Worm (Caenorhabditis elegans) whole organism, L3 larva: ENCODE results near the gene F53E10.1.
A peak's percentile ranks its signal among the peaks of the same experiment; 100 is the strongest.

Experiments used
- R02D3.7 ChIP-seq: fragments of 150-350 bp; optimal IDR thresholded peaks from 2 replicates; lab custom pipeline; 2014; ENCODE audit warnings: missing biosample characterization, missing genetic modification characterization
- ZK546.5 ChIP-seq: sonication (generic microtip); optimal IDR thresholded peaks from 2 replicates; lab custom pipeline; 2017; ENCODE audit warnings: missing biosample characterization, missing genetic modification characterization
- aly-2 ChIP-seq: fragments of 150-350 bp; optimal IDR thresholded peaks from 2 replicates; lab custom pipeline; 2014; ENCODE audit warnings: missing biosample characterization, missing genetic modification characterization
- ama-1 ChIP-seq: fragments of 150-350 bp; optimal IDR thresholded peaks from 2 replicates; lab custom pipeline; 2018
- ceh-16 ChIP-seq: sonication (generic microtip); optimal IDR thresholded peaks from 2 replicates; lab custom pipeline; 2017; ENCODE audit warnings: missing biosample characterization, missing genetic modification characterization
- ceh-28 ChIP-seq: fragments of 150-350 bp; optimal IDR thresholded peaks from 2 replicates; lab custom pipeline; 2014; ENCODE audit warnings: missing biosample characterization, missing genetic modification reagents, missing genetic modification characterization
- daf-12 ChIP-seq: fragments of 150-350 bp; optimal IDR thresholded peaks from 2 replicates; lab custom pipeline; 2014; ENCODE audit warnings: missing biosample characterization, missing genetic modification reagents, missing genetic modification characterization
- egl-27 ChIP-seq: sonication (generic microtip); optimal IDR thresholded peaks from 4 replicates; lab custom pipeline; 2017; ENCODE audit warnings: missing biosample characterization, missing genetic modification reagents, missing genetic modification characterization
- elt-1 ChIP-seq: fragments of 150-350 bp; optimal IDR thresholded peaks from 2 replicates; lab custom pipeline; 2014; ENCODE audit warnings: missing biosample characterization, missing genetic modification characterization
- eor-1 ChIP-seq, 2 experiments: fragments of 150-350 bp; optimal IDR thresholded peaks; 2 replicates each; lab custom pipeline; 2014 to 2018; ENCODE audit warnings: missing biosample characterization in 2 of 2, missing genetic modification characterization in 2 of 2
- fkh-10 ChIP-seq: sonication (generic microtip); optimal IDR thresholded peaks from 2 replicates; lab custom pipeline; 2017; ENCODE audit warnings: missing biosample characterization, missing genetic modification reagents, missing genetic modification characterization
- fkh-2 ChIP-seq: fragments of 150-350 bp; optimal IDR thresholded peaks from 2 replicates; lab custom pipeline; 2014; ENCODE audit warnings: missing biosample characterization, missing genetic modification reagents, missing genetic modification characterization
- fos-1 ChIP-seq: fragments of 150-350 bp; optimal IDR thresholded peaks from 2 replicates; lab custom pipeline; 2014; ENCODE audit warnings: missing biosample characterization, missing genetic modification characterization
- jun-1 ChIP-seq: fragments of 150-350 bp; optimal IDR thresholded peaks from 2 replicates; lab custom pipeline; 2014; ENCODE audit warnings: missing biosample characterization, missing genetic modification reagents, missing genetic modification characterization
- lin-15B ChIP-seq: fragments of 150-350 bp; optimal IDR thresholded peaks from 2 replicates; lab custom pipeline; 2014; ENCODE audit warnings: missing biosample characterization, missing genetic modification characterization
- lin-39 ChIP-seq: fragments of 150-350 bp; optimal IDR thresholded peaks from 2 replicates; lab custom pipeline; 2018; ENCODE audit warnings: missing biosample characterization, missing genetic modification reagents, missing genetic modification characterization
- lsy-12 ChIP-seq: sonication (generic microtip); optimal IDR thresholded peaks from 2 replicates; lab custom pipeline; 2016; ENCODE audit warnings: mild to moderate bottlenecking, missing genetic modification characterization, missing compliant biosample characterization
- mdl-1 ChIP-seq: fragments of 150-350 bp; optimal IDR thresholded peaks from 2 replicates; lab custom pipeline; 2014; ENCODE audit warnings: missing biosample characterization, missing genetic modification characterization
- mml-1 ChIP-seq: fragments of 150-350 bp; sonication (generic microtip); optimal IDR thresholded peaks from 3 replicates; lab custom pipeline; 2014; ENCODE audit warnings: missing biosample characterization, missing genetic modification characterization
- nfya-1 ChIP-seq: sonication (generic microtip); optimal IDR thresholded peaks from 2 replicates; lab custom pipeline; 2017; ENCODE audit warnings: missing genetic modification characterization, mild to moderate bottlenecking, missing compliant biosample characterization, antibody characterized with exemption, moderate library complexity; ENCODE audit not compliant: insufficient read depth
- nhr-12 ChIP-seq: fragments of 150-350 bp; optimal IDR thresholded peaks from 2 replicates; lab custom pipeline; 2014; ENCODE audit warnings: missing biosample characterization, missing genetic modification characterization
- nhr-23 ChIP-seq: fragments of 150-350 bp; optimal IDR thresholded peaks from 2 replicates; lab custom pipeline; 2014; ENCODE audit warnings: missing biosample characterization, missing genetic modification reagents, missing genetic modification characterization
- nhr-43 ChIP-seq: sonication (generic microtip); optimal IDR thresholded peaks from 2 replicates; lab custom pipeline; 2016; ENCODE audit warnings: mild to moderate bottlenecking, missing genetic modification characterization, missing compliant biosample characterization; ENCODE audit not compliant: poor library complexity, severe bottlenecking
- nhr-76 ChIP-seq: fragments of 150-350 bp; sonication (generic microtip); optimal IDR thresholded peaks from 5 replicates; lab custom pipeline; 2014; ENCODE audit warnings: missing biosample characterization, missing genetic modification characterization
- nhr-77 ChIP-seq: fragments of 150-350 bp; optimal IDR thresholded peaks from 2 replicates; lab custom pipeline; 2014; ENCODE audit warnings: missing biosample characterization, missing genetic modification characterization
- pha-4 ChIP-seq: fragments of 150-350 bp; optimal IDR thresholded peaks from 2 replicates; lab custom pipeline; 2014; ENCODE audit warnings: missing biosample characterization, missing genetic modification reagents, missing genetic modification characterization
- pqm-1 ChIP-seq: fragments of 150-350 bp; optimal IDR thresholded peaks from 2 replicates; lab custom pipeline; 2017; ENCODE audit warnings: missing biosample characterization, missing genetic modification characterization, inconsistent platforms
- sea-2 ChIP-seq: fragments of 150-350 bp; sonication (generic microtip); optimal IDR thresholded peaks from 4 replicates; lab custom pipeline; 2014; ENCODE audit warnings: missing biosample characterization, missing genetic modification reagents, missing genetic modification characterization
- skn-1 ChIP-seq: fragments of 150-350 bp; optimal IDR thresholded peaks from 2 replicates; lab custom pipeline; 2014; ENCODE audit warnings: missing biosample characterization, missing genetic modification characterization
- snpc-4 ChIP-seq: fragments of 150-350 bp; optimal IDR thresholded peaks from 2 replicates; lab custom pipeline; 2014; ENCODE audit warnings: missing biosample characterization, missing genetic modification characterization
- unc-39 ChIP-seq: sonication (generic microtip); optimal IDR thresholded peaks from 4 replicates; lab custom pipeline; 2017; ENCODE audit warnings: missing biosample characterization, missing genetic modification characterization
- zag-1 ChIP-seq: fragments of 150-350 bp; optimal IDR thresholded peaks from 2 replicates; lab custom pipeline; 2014; ENCODE audit warnings: missing biosample characterization, missing genetic modification characterization
- ztf-11 ChIP-seq: fragments of 150-350 bp; optimal IDR thresholded peaks from 2 replicates; lab custom pipeline; 2014; ENCODE audit warnings: missing biosample characterization, missing genetic modification characterization
- ztf-4 ChIP-seq: fragments of 150-350 bp; optimal IDR thresholded peaks from 2 replicates; lab custom pipeline; 2014; ENCODE audit warnings: missing biosample characterization, missing genetic modification characterization

F53E10.1 gene

DNA sequence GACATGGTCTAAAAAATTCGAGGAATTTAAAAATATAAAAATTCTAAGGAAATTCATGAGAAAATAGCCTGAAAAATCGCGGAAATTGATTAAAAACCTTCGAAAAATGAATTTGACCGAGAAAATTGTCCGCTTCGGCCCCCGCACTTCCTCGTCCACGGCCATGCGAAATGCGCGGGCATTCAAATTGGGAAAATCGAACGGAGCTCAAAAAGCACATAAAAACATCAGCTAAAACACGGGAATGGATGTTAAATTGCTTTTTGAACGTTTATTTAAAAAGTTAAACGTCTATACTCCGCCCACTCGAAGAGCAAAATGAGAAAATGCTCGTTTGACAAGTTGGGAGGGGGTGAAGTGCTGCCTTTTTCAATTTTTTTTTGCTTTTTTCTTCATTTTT is 12.1 kb upstream of the F53E10.1 start, which contains the start of gene F53E10.6:
Gene F53E10.6 (minus strand): TSS at position 8 of the 400 bp plus-strand sequence.
- TF ChIP-seq egl-27, result no peak
- TF ChIP-seq mml-1, result no peak
- TF ChIP-seq fos-1 (tag; lab: Kevin White, UChicago), result no peak
- TF ChIP-seq lin-15B (tag; lab: Kevin White, UChicago), result peak; percentile 47
- no peak for TF ChIP-seq pqm-1 (tag; lab: Kevin White, UChicago)
- no peak for TF ChIP-seq pha-4 (tag; lab: Kevin White, UChicago)
- peak; percentile 3 for TF ChIP-seq nhr-23
- peak; percentile 42 for TF ChIP-seq nfya-1 (tag; lab: Kevin White, UChicago)
- no peak for TF ChIP-seq nhr-43 (tag; lab: Kevin White, UChicago)
- no peak for TF ChIP-seq fkh-2 (tag; lab: Kevin White, UChicago)
- no peak for TF ChIP-seq sea-2 (GFP tag; lab: Kevin White, UChicago)
- TF ChIP-seq, all 47 proteins: peak for 3

DNA sequence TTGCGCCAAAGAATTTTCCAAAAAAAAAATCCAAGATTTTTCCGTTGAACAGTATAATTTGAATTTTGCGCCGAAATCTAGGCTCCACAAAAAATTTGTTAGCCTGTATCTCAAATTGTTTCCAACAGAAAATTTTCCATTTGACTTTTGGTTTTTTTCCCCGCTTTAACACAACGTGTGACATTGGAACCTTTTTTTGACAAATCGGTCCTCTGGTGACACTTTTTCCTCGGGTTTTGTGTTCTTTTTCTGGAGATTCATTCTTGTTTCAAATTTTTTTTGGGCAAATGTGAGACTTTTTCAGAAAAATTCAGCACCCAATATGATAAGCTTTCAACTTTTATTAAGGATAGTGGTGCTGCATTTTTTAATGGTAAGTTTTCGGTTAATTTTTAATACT is 6.8 kb upstream of the F53E10.1 start, which contains the start of gene acr-17:
Gene acr-17 (plus strand): TSS at position 301 of the 400 bp plus-strand sequence.
- TF ChIP-seq nhr-43 (tag; lab: Kevin White, UChicago) (no peak), fkh-2 (tag; lab: Kevin White, UChicago) (no peak), sea-2 (GFP tag; lab: Kevin White, UChicago) (no peak), mml-1 (no peak), zag-1 (tag; lab: Kevin White, UChicago) (no peak), ZK546.5 (tag; lab: Kevin White, UChicago) (no peak), ama-1 (lab: Kevin White, UChicago) (no peak), mdl-1 (no peak)

DNA sequence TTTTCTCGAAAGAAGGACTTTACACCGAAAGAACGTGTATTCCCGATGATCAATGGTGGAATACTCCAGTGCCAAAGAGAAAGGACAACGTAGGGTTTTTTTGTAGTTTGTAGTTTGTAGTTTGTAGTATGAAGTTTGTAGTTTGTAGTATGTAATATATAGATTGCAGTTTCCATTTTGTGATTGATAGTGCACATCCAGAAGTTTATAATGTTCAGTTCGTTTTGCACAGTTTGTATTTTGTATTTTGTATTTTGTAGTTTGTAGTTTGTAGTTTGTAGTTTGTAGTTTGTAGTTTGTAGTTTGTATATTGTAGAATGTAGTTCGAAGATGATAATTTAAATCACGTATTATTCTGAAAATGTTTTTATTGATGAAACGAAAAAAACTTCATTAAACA is 2.4 kb downstream of the F53E10.1 start:
- no peak for TF ChIP-seq daf-12 (tag; lab: Kevin White, UChicago)
- TF ChIP-seq nhr-12, result no peak
- TF ChIP-seq aly-2 (tag; lab: Kevin White, UChicago), result no peak
- TF ChIP-seq pqm-1 (tag; lab: Kevin White, UChicago), result no peak
- TF ChIP-seq lin-15B (tag; lab: Kevin White, UChicago), result no peak
- TF ChIP-seq ztf-4 (tag; lab: Kevin White, UChicago), result no peak
- no peak for TF ChIP-seq jun-1 (tag; lab: Kevin White, UChicago)
- no peak for TF ChIP-seq eor-1 (tag; optimal IDR thresholded peaks at IDR 0.05; lab: Kevin White, UChicago)
- TF ChIP-seq nhr-77 (tag; lab: Kevin White, UChicago), result no peak
- no peak for TF ChIP-seq lin-39 (tag; lab: Kevin White, UChicago)

DNA sequence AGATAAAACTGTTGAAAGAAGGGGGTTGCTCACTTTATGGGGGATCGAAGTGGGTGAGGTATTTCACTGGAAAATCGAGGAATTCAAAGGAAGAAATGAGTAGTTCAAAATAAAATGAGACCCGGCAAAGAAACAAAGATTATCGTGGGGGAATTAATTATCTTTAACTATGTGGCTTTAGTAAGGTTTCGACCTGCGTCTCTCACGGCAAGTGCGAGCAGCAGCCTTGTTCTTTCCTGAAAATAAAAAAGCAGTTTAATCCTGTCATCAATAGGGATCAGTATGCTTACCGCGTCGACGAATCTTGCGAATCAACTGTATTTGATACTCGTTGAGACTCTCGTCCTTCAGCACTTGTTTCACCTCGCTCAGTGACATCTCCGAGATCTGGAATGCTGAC is 6.8 kb downstream of the F53E10.1 start, which contains the start of gene srh-271:
Gene srh-271 (minus strand): TSS at position 101 of the 400 bp plus-strand sequence.
- TF ChIP-seq lin-15B (tag; lab: Kevin White, UChicago) (no peak), fos-1 (tag; lab: Kevin White, UChicago) (no peak), elt-1 (tag; lab: Kevin White, UChicago) (no peak), skn-1 (tag; lab: Kevin White, UChicago) (no peak), nhr-76 (tag; lab: Kevin White, UChicago) (no peak), R02D3.7 (tag; lab: Kevin White, UChicago) (no peak), ceh-28 (no peak), mdl-1 (no peak), lsy-12 (no peak), pha-4 (tag; lab: Kevin White, UChicago) (no peak), unc-39 (tag; lab: Kevin White, UChicago) (no peak), fkh-10 (no peak)

DNA sequence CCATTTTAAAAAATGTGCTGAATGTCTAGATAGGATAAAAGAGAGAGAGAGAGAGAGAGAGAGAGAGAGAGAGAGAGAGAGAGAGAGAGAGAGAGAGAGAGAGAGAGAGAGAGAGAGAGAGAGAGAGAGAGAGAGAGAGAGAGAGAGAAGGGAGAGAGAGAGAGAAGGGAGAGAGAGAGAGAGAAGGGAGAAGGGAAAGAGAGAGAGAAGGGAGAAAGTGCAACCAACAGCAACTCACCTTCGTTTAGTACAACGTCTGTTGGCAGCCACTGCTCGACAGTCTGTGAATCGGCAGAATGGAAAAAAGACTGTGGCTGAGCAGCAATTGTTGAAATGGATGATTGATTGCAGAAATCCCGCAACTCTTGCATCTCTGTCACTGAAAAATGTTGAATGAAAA is 8.7 kb downstream of the F53E10.1 start:
- TF ChIP-seq snpc-4, result no peak
- TF ChIP-seq ztf-11 (tag; lab: Kevin White, UChicago), result no peak
- no peak for TF ChIP-seq ceh-16 (tag; lab: Kevin White, UChicago)
- no peak for TF ChIP-seq mdl-1
- no peak for TF ChIP-seq lsy-12
